Worm (Caenorhabditis elegans): ENCODE results near the gene npr-42.

- TF ChIP-seq dpl-1 (GFP tag; optimal IDR thresholded peaks at IDR 0.05): no peak
- no peak for TF ChIP-seq nhr-28 (tag; optimal IDR thresholded peaks at IDR 0.05)
- TF ChIP-seq lin-35 (GFP tag; optimal IDR thresholded peaks at IDR 0.05): no peak
- no peak for TF ChIP-seq skn-1 (tag; optimal IDR thresholded peaks at IDR 0.05)
- no peak for TF ChIP-seq nhr-19 (GFP tag; conservative IDR thresholded peaks at IDR 0.05)
- TF ChIP-seq snpc-4 (tag; optimal IDR thresholded peaks at IDR 0.05): no peak
- TF ChIP-seq ceh-82 (tag; optimal IDR thresholded peaks at IDR 0.05): no peak
- no peak for TF ChIP-seq nhr-84 (tag; optimal IDR thresholded peaks at IDR 0.05)
- no peak for TF ChIP-seq hpl-2 (GFP tag; optimal IDR thresholded peaks at IDR 0.05)
- TF ChIP-seq xbp-1 (tag; optimal IDR thresholded peaks at IDR 0.05): no peak
Observed at ce11 chrII:4277639-4278038, 1.6 kb downstream of the npr-42 start.
